Fruit fly (Drosophila melanogaster) whole organism, pupa: ENCODE results near the gene CG16863.
A peak's percentile ranks its signal among the peaks of the same experiment; 100 is the strongest.

ENCODE experiments used
- CG10348 ChIP-seq: fragments of 200-800 bp; sonication (Bioruptor generic); IDR thresholded peaks from 2 replicates; pipeline ENCODE4 v1.3.6; 2022; ENCODE audit warnings: missing biosample characterization, missing genetic modification characterization
- CG12605 ChIP-seq: fragments of 200-800 bp; sonication (Bioruptor generic); IDR thresholded peaks from 2 replicates; pipeline ENCODE4 v1.3.6; 2022; ENCODE audit warnings: missing biosample characterization, missing genetic modification characterization
- CG13204 ChIP-seq: fragments of 200-800 bp; sonication (Bioruptor generic); optimal IDR thresholded peaks from 2 replicates; lab custom pipeline; 2018; ENCODE audit warnings: missing biosample characterization, mild to moderate bottlenecking, missing genetic modification characterization, moderate library complexity
- CG14655 ChIP-seq: fragments of 200-800 bp; sonication (Bioruptor generic); optimal IDR thresholded peaks from 3 replicates; lab custom pipeline; 2017; ENCODE audit warnings: mild to moderate bottlenecking, missing biosample characterization, missing genetic modification reagents, missing genetic modification characterization
- CG15710 ChIP-seq: fragments of 200-800 bp; sonication (Bioruptor generic); optimal IDR thresholded peaks from 2 replicates; lab custom pipeline; 2018; ENCODE audit warnings: missing biosample characterization, mild to moderate bottlenecking, missing genetic modification characterization, moderate library complexity
- CG17806 ChIP-seq: fragments of 200-800 bp; sonication (Bioruptor generic); optimal IDR thresholded peaks from 2 replicates; lab custom pipeline; 2018; ENCODE audit warnings: missing biosample characterization, mild to moderate bottlenecking, missing genetic modification characterization, moderate library complexity
- CG32121 ChIP-seq: fragments of 200-800 bp; sonication (Bioruptor generic); IDR thresholded peaks from 2 replicates; pipeline ENCODE4 v1.3.6; 2022; ENCODE audit warnings: missing biosample characterization, missing genetic modification characterization
- CG34367 ChIP-seq: fragments of 200-800 bp; sonication (Bioruptor generic); optimal IDR thresholded peaks from 2 replicates; lab custom pipeline; 2018; ENCODE audit warnings: missing biosample characterization, mild to moderate bottlenecking, missing genetic modification characterization
- CG4496 ChIP-seq: fragments of 200-800 bp; sonication (Bioruptor generic); IDR thresholded peaks from 3 replicates; pipeline ENCODE4 v1.3.6; 2022; ENCODE audit warnings: missing biosample characterization, missing genetic modification characterization
- CG8159 ChIP-seq: fragments of 200-800 bp; sonication (Bioruptor generic); optimal IDR thresholded peaks from 3 replicates; lab custom pipeline; 2018; ENCODE audit warnings: missing biosample characterization, mild to moderate bottlenecking, missing genetic modification characterization, moderate library complexity
- CG8301 ChIP-seq: fragments of 200-800 bp; sonication (Bioruptor generic); optimal IDR thresholded peaks from 2 replicates; lab custom pipeline; 2018; ENCODE audit warnings: missing biosample characterization, mild to moderate bottlenecking, missing genetic modification characterization
- CG9948 ChIP-seq: fragments of 200-800 bp; sonication (Bioruptor generic); optimal IDR thresholded peaks from 2 replicates; lab custom pipeline; 2018; ENCODE audit warnings: missing biosample characterization, mild to moderate bottlenecking, missing genetic modification characterization, moderate library complexity
- D1 ChIP-seq: fragments of 200-800 bp; sonication (Bioruptor generic); optimal IDR thresholded peaks from 2 replicates; lab custom pipeline; 2018; ENCODE audit warnings: missing biosample characterization, mild to moderate bottlenecking, missing genetic modification characterization, moderate library complexity
- EcR ChIP-seq: fragments of 200-800 bp; sonication (Bioruptor generic); optimal IDR thresholded peaks from 3 replicates; lab custom pipeline; 2019; ENCODE audit warnings: missing biosample characterization, missing genetic modification characterization, mild to moderate bottlenecking, moderate library complexity, missing genetic modification reagents
- Ets98B ChIP-seq: fragments of 200-800 bp; sonication (Bioruptor generic); IDR thresholded peaks from 2 replicates; pipeline ENCODE4 v1.3.6; 2022; ENCODE audit warnings: missing biosample characterization, missing genetic modification characterization
- Pif1A ChIP-seq: fragments of 200-800 bp; sonication (Bioruptor generic); optimal IDR thresholded peaks from 3 replicates; lab custom pipeline; 2016; ENCODE audit warnings: missing biosample characterization, missing genetic modification characterization
- Pif1B ChIP-seq: fragments of 200-800 bp; sonication (Bioruptor generic); optimal IDR thresholded peaks from 3 replicates; lab custom pipeline; 2016; ENCODE audit warnings: missing biosample characterization, missing genetic modification characterization
- Snoo ChIP-seq: fragments of 200-800 bp; sonication (Bioruptor generic); optimal IDR thresholded peaks from 3 replicates; lab custom pipeline; 2017; ENCODE audit warnings: missing biosample characterization, mild to moderate bottlenecking, missing genetic modification characterization, inconsistent platforms
- fd96Ca ChIP-seq: fragments of 200-800 bp; sonication (Bioruptor generic); IDR thresholded peaks from 3 replicates; pipeline ENCODE4 v1.3.6; 2022; ENCODE audit warnings: missing biosample characterization, missing genetic modification characterization
- gl ChIP-seq: fragments of 200-800 bp; sonication (Bioruptor generic); optimal IDR thresholded peaks from 2 replicates; lab custom pipeline; 2018; ENCODE audit warnings: missing biosample characterization, mild to moderate bottlenecking, missing genetic modification characterization
- rn ChIP-seq: fragments of 200-800 bp; sonication (Bioruptor generic); IDR thresholded peaks from 2 replicates; pipeline ENCODE4 v1.3.6; 2022; ENCODE audit warnings: missing biosample characterization, missing genetic modification characterization

Gene CG16863

DNA sequence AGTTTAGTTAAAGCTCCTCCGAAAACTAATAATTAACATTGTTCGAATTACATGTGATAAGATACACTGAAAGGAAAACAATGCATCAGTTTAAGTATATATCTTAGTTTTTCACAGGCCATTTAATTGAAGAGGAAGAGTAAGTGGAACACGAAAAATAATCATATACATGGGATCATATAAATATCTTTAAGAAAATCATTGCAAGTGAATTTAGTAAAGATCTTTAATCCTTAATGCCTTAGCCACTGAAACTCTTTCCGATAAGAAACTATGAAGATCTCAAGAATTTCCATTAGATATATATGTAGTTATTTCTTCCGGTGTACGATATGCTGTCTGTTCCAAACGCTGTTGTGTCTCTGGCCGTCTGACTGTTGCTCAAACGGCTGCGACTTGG is 12.1 kb upstream of the CG16863 start:
- TF ChIP-seq CG4496 (GFP tag; lab: Robert Waterston, UW) (peak; percentile 65; the same call in 2 of the 3 replicates), Pif1A (peak; percentile 48), CG14655 (GFP tag; lab: Kevin White, UChicago) (peak; percentile 67), rn (GFP tag; lab: Robert Waterston, UW) (peak; percentile 48; the same call in 1 of the 2 replicates), CG10348 (no peak), CG32121 (GFP tag; lab: Robert Waterston, UW) (peak; percentile 68), Pif1B (GFP tag; lab: Kevin White, UChicago) (peak; percentile 23), D1 (no peak), CG8159 (tag; lab: Kevin White, UChicago) (peak; percentile 1), CG8301 (tag; lab: Kevin White, UChicago) (peak; percentile 48), CG17806 (tag; lab: Kevin White, UChicago) (no peak), Ets98B (GFP tag; lab: Robert Waterston, UW) (peak; percentile 68), EcR (GFP tag; lab: Kevin White, UChicago) (no peak), CG12605 (GFP tag; lab: Robert Waterston, UW) (peak; percentile 27; the same call in 1 of the 2 replicates), Snoo (tag; lab: Kevin White, UChicago) (no peak), CG13204 (no peak), fd96Ca (GFP tag; lab: Robert Waterston, UW) (no peak), gl (tag; lab: Kevin White, UChicago) (no peak), CG9948 (peak; percentile 37), CG15710 (tag; lab: Kevin White, UChicago) (no peak), CG34367 (no peak)

DNA sequence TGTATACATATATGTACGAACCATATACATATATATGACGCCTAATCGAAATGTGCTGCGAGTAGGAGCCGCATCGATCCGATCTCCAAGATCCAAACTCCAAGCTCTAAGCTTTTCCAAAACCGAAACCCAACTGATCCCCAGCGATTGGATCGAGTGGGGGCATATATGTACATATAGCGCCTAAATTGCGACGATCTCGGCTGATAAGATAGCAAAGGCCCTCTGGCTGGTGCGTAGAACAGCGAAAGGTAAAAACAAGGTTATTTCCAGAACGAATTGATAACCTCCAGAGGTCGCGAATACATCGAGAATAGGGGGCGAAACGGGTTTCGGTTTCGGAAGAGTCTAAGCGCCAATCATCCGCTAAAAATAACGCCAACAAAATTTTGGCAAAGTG is 11.6 kb upstream of the CG16863 start:
- TF ChIP-seq rn (GFP tag; lab: Robert Waterston, UW) (no peak), CG4496 (GFP tag; lab: Robert Waterston, UW) (no peak), CG34367 (no peak), D1 (no peak)

DNA sequence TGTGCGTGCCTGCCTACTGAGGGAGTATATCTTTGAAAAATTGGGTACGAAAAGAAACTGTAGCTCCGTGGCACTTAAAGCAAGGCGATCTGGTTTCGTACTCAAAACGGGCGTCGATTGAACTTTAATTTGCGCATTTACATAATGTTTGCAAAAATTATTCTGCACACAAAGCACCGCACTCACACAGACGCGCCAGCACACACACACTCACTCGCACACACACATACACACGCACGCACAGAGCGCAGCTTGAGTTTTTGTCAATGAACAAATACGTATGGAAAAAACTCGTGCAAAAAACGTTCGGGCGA is 11.0 kb upstream of the CG16863 start:
- no peak for TF ChIP-seq Pif1A
- TF ChIP-seq CG8301 (tag; lab: Kevin White, UChicago): no peak
- no peak for TF ChIP-seq CG17806 (tag; lab: Kevin White, UChicago)
- peak; percentile 52 for TF ChIP-seq Ets98B (GFP tag; lab: Robert Waterston, UW)
- peak; percentile 38 for TF ChIP-seq EcR (GFP tag; lab: Kevin White, UChicago)
- no peak for TF ChIP-seq Pif1B (GFP tag; lab: Kevin White, UChicago)
- no peak for TF ChIP-seq CG10348
- peak; percentile 54; the same call in 1 of the 2 replicates for TF ChIP-seq CG12605 (GFP tag; lab: Robert Waterston, UW)
- TF ChIP-seq fd96Ca (GFP tag; lab: Robert Waterston, UW): 0 out of 3 replicates have a peak, but pooled peaks have one; percentile 27
- TF ChIP-seq CG14655 (GFP tag; lab: Kevin White, UChicago): no peak

DNA sequence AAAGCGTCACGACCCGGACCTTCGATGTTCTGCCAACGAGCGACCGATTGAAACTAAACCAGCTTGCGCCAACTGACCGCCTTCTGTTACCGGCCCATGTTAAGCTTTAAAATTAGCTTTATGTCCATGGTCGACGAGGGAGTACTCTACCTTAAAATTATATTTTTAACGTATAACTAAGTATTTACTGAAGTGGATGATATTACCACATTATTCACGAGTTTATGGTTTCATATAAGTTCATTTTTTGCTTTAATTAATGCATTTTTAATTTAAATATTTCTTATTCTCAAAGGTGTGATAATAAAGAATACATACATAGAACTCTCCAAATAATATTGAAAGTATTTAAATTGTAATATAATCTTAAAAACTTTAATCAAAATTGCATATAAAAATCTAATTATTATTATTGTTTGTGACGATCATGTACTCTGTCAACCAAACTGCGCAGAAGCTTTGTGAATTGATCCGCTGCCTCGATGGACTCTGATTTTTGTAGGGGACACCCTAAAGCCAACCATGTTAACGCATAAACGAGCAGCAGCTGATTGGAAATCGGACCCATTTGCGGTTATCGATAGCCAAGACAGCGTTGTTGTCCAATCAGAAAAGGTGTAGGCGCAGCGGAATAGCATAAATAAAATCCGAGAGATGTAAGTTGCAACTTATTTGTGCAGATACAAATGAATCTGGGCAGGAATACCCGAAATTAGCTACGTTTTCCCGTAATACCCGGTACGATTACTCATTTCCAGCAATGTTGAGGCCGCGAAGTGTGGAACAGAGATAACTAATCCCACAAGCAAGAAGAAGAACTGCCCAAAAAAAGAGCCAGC is 10.4 kb upstream of the CG16863 start, which contains the start of the genes CG9008 and p38b:
Gene CG9008, minus strand, starts transcription at position 57 of the 839 bp plus-strand sequence.
Gene p38b, plus strand, starts transcription at position 581 of the 839 bp plus-strand sequence.
- TF ChIP-seq CG4496 (GFP tag; lab: Robert Waterston, UW) (peak; percentile 49; the same call in 1 of the 3 replicates), Pif1B (GFP tag; lab: Kevin White, UChicago) (peak; percentile 71), CG12605 (GFP tag; lab: Robert Waterston, UW) (no peak; the same call in none of the 2 replicates), D1 (no peak), CG32121 (GFP tag; lab: Robert Waterston, UW) (peak; percentile 52), Pif1A (no peak), CG9948 (peak; percentile 84), CG13204 (no peak), CG17806 (tag; lab: Kevin White, UChicago) (peak; percentile 79), rn (GFP tag; lab: Robert Waterston, UW) (peak; percentile 68), gl (tag; lab: Kevin White, UChicago) (no peak), EcR (GFP tag; lab: Kevin White, UChicago) (no peak), Ets98B (GFP tag; lab: Robert Waterston, UW) (peak; percentile 31), CG34367 (peak; percentile 75), CG10348 (no peak), CG8301 (tag; lab: Kevin White, UChicago) (peak; percentile 81), Snoo (tag; lab: Kevin White, UChicago) (peak; percentile 85), CG8159 (tag; lab: Kevin White, UChicago) (peak; percentile 92), fd96Ca (GFP tag; lab: Robert Waterston, UW) (peak; percentile 49; the same call in 1 of the 3 replicates), CG15710 (tag; lab: Kevin White, UChicago) (peak; percentile 87), CG14655 (GFP tag; lab: Kevin White, UChicago) (no peak)

DNA sequence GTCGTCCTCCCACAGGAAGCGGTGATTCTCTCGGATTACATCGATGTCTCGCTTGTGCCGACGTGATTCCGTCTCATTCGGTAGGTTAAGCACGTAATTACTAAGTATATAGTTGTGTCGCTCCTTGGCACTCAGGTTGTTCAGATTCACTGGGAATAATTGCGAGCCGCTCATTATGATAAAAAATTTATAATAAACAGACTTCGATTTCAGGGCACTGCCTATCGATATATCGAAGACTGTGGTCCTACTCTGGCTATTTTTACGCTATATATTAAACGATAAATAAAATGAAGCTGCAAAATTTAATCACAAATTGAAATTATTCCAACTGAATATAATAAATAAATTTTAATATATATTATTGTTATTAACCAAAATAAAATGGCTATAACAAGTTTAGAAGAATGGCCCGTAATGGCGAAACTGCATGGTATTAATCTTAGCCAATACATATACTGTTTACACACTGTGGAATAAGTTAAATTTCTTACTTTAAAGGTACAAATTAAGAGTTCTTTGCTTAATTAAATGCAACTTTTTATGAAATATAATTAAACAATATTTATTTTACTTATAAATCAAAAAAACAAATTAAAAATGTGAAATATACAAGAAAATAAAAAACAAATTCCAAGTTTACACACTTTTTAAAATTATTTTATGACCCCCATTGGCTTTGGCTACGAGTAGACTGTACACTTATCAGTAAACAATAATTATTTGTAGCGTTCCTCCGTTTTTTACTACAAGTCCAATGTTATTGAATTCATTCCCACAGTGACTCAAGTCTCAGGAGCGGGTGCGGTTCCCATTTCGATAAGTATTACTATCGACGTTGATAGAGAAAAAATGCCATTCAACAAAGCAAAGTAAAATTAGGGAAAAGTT is 7.2 kb upstream of the CG16863 start, which contains the start of gene Eato:
Gene Eato, plus strand, starts transcription at position 821 of the 891 bp plus-strand sequence.
- TF ChIP-seq CG15710 (tag; lab: Kevin White, UChicago): peak; percentile 0
- no peak for TF ChIP-seq Pif1B (GFP tag; lab: Kevin White, UChicago)
- no peak for TF ChIP-seq gl (tag; lab: Kevin White, UChicago)
- no peak for TF ChIP-seq rn (GFP tag; lab: Robert Waterston, UW)
- no peak for TF ChIP-seq fd96Ca (GFP tag; lab: Robert Waterston, UW)
- peak; percentile 22 for TF ChIP-seq Snoo (tag; lab: Kevin White, UChicago)
